Worm (Caenorhabditis elegans) whole organism, early embryonic: ENCODE measurements around the gene got-2.2.

Experiments
- B0310.2 ChIP-seq: sonication (generic microtip); optimal IDR thresholded peaks from 2 replicates; lab custom pipeline; 2016; ENCODE audit warnings: mild to moderate bottlenecking, missing genetic modification characterization, missing compliant biosample characterization
- F13C5.2 ChIP-seq: sonication (generic microtip); optimal IDR thresholded peaks from 2 replicates; lab custom pipeline; 2017; ENCODE audit warnings: mild to moderate bottlenecking, missing genetic modification characterization, inconsistent platforms, missing compliant biosample characterization
- aly-1 ChIP-seq: sonication (generic microtip); optimal IDR thresholded peaks from 2 replicates; lab custom pipeline; 2016; ENCODE audit warnings: missing genetic modification characterization, missing compliant biosample characterization
- ama-1 ChIP-seq: fragments of 150-350 bp; optimal IDR thresholded peaks from 2 replicates; lab custom pipeline; 2014
- ceh-13 ChIP-seq: fragments of 200-800 bp; sonication (Bioruptor generic); optimal IDR thresholded peaks from 2 replicates; lab custom pipeline; 2018; ENCODE audit warnings: mild to moderate bottlenecking, missing genetic modification characterization, missing compliant biosample characterization
- ceh-36 ChIP-seq: sonication (generic microtip); optimal IDR thresholded peaks from 2 replicates; lab custom pipeline; 2016; ENCODE audit warnings: missing genetic modification characterization, inconsistent platforms, missing compliant biosample characterization
- ets-7 ChIP-seq: sonication (generic microtip); optimal IDR thresholded peaks from 2 replicates; lab custom pipeline; 2016; ENCODE audit warnings: missing genotype, missing genetic modification characterization, missing compliant biosample characterization
- flt-1 ChIP-seq: fragments of 200-800 bp; sonication (Bioruptor generic); IDR thresholded peaks from 2 replicates; pipeline ENCODE4 v1.3.6; 2022; ENCODE audit warnings: missing genetic modification characterization, missing compliant biosample characterization
- hmbx-1 ChIP-seq: sonication (generic microtip); optimal IDR thresholded peaks from 2 replicates; lab custom pipeline; 2016; ENCODE audit warnings: mild to moderate bottlenecking, missing genetic modification characterization, missing compliant biosample characterization
- hmg-4 ChIP-seq: fragments of 200-800 bp; sonication (Bioruptor generic); optimal IDR thresholded peaks from 2 replicates; lab custom pipeline; 2018; ENCODE audit warnings: mild to moderate bottlenecking, missing genetic modification characterization, missing compliant biosample characterization
- hnd-1 ChIP-seq: sonication (generic microtip); optimal IDR thresholded peaks from 2 replicates; lab custom pipeline; 2016; ENCODE audit warnings: missing genetic modification characterization, missing compliant biosample characterization
- pes-1 ChIP-seq: fragments of 200-800 bp; sonication (Bioruptor generic); IDR thresholded peaks from 2 replicates; pipeline ENCODE4 v1.3.6; 2022; ENCODE audit warnings: missing genetic modification reagents, missing genetic modification characterization, missing compliant biosample characterization
- scrt-1 ChIP-seq: fragments of 200-800 bp; sonication (Bioruptor generic); IDR thresholded peaks from 2 replicates; pipeline ENCODE4 v1.3.6; 2022; ENCODE audit warnings: missing genetic modification characterization, missing compliant biosample characterization
- sea-1 ChIP-seq: fragments of 200-800 bp; sonication (Bioruptor generic); conservative IDR thresholded peaks from 2 replicates; pipeline ENCODE4 v1.3.6; 2022; ENCODE audit warnings: missing genetic modification characterization, missing compliant biosample characterization
- tbx-11 ChIP-seq: fragments of 200-800 bp; sonication (Bioruptor generic); IDR thresholded peaks from 2 replicates; pipeline ENCODE4 v1.3.6; 2022; ENCODE audit warnings: missing genetic modification characterization, missing compliant biosample characterization
- tbx-37 ChIP-seq: fragments of 200-800 bp; sonication (Bioruptor generic); conservative IDR thresholded peaks from 2 replicates; pipeline ENCODE4 v1.3.6; 2022; ENCODE audit warnings: missing genetic modification reagents, missing genetic modification characterization, missing compliant biosample characterization
- tra-4 ChIP-seq: sonication (generic microtip); optimal IDR thresholded peaks from 2 replicates; lab custom pipeline; 2017; ENCODE audit warnings: missing genetic modification characterization, missing compliant biosample characterization

Gene got-2.2

DNA sequence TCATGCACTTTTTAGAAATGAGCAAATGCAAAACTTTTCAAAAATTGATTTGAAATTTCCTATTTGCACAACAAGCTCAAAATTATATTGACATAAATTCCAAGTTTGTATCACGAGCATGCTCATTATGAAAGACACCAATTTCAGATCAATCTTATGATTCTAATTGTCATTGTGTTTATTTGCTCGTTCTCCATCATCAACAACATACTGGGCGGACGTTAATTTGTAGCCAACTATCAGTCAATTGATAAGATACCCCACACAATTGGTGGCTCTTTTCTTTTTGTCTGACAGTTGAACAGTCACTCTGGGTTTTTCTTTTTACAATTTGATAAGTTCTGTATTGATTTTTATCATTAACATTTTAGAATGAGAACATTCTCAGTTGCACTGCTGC lies 30.9 kb downstream of the got-2.2 start, which contains the start of gene lro-1:
Gene lro-1 (plus strand): TSS at position 372 of the 400 bp plus-strand sequence.
- no peak for TF ChIP-seq F13C5.2
- no peak for TF ChIP-seq flt-1 (GFP tag; lab: Robert Waterston, UW)
- no peak for TF ChIP-seq aly-1 (tag; lab: Kevin White, UChicago)
- TF ChIP-seq ama-1 (lab: Kevin White, UChicago): no peak
- TF ChIP-seq ets-7: no peak
- no peak for TF ChIP-seq hmg-4 (GFP tag; lab: Kevin White, UChicago)
- TF ChIP-seq pes-1: no peak
- no peak for TF ChIP-seq B0310.2 (tag; lab: Kevin White, UChicago)
- TF ChIP-seq scrt-1 (GFP tag; lab: Robert Waterston, UW): no peak

DNA sequence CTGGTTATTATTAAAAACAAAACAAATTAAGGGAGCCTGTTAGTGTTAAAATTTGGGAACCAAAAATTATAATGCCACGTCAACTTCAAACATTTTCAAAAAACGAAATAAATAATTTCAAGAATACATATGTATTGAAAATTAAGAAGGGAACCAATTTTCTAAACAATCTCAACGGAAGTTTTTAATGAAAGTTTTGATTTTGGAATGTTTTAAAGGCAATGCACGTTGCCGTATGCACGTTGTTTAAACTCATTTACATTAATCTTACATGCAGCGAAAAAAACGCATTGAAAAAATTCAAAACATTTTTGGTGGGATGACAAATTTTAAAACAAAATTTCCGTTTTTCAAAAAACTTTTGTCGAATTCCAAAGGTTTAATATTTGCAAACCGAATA lies 33.0 kb downstream of the got-2.2 start:
- no peak for TF ChIP-seq tbx-11 (GFP tag; lab: Robert Waterston, UW)
- TF ChIP-seq hmbx-1 (tag; lab: Kevin White, UChicago): no peak
- TF ChIP-seq ets-7: no peak
- no peak for TF ChIP-seq aly-1 (tag; lab: Kevin White, UChicago)
- no peak for TF ChIP-seq ama-1 (lab: Kevin White, UChicago)
- TF ChIP-seq ceh-36 (tag; lab: Kevin White, UChicago): no peak
- no peak for TF ChIP-seq B0310.2 (tag; lab: Kevin White, UChicago)
- TF ChIP-seq pes-1: no peak
- no peak for TF ChIP-seq tra-4 (tag; lab: Kevin White, UChicago)
- TF ChIP-seq tbx-37 (GFP tag; lab: Robert Waterston, UW): no peak
- no peak for TF ChIP-seq ceh-13
- no peak for TF ChIP-seq sea-1
- TF ChIP-seq F13C5.2: no peak
- no peak for TF ChIP-seq hnd-1
- no peak for TF ChIP-seq hmg-4 (GFP tag; lab: Kevin White, UChicago)
- no peak for TF ChIP-seq flt-1 (GFP tag; lab: Robert Waterston, UW)
- TF ChIP-seq scrt-1 (GFP tag; lab: Robert Waterston, UW): no peak

DNA sequence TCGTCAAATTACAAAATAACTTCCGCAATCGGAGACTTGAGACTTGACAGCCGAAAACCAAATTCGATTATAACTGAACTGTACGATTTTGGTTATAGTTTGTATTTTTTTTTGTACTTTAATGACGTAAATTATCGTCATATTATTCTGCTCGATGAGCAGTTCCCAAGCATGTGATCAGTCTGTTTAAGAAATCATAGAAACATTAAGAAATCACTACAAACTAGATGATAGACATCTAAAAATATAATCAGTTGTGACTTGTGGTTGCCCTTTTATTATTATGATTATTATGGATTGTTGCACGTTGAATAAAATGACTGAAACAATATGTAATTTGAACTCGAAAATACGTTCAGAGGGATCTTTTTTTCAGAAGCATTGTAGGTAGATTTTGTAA lies 33.5 kb downstream of the got-2.2 start:
- TF ChIP-seq tbx-11 (GFP tag; lab: Robert Waterston, UW) (no peak), ceh-36 (tag; lab: Kevin White, UChicago) (no peak), hmbx-1 (tag; lab: Kevin White, UChicago) (no peak), hnd-1 (no peak), pes-1 (no peak), flt-1 (GFP tag; lab: Robert Waterston, UW) (no peak), scrt-1 (GFP tag; lab: Robert Waterston, UW) (no peak), ets-7 (no peak), tra-4 (tag; lab: Kevin White, UChicago) (no peak), hmg-4 (GFP tag; lab: Kevin White, UChicago) (no peak), ama-1 (lab: Kevin White, UChicago) (no peak)

DNA sequence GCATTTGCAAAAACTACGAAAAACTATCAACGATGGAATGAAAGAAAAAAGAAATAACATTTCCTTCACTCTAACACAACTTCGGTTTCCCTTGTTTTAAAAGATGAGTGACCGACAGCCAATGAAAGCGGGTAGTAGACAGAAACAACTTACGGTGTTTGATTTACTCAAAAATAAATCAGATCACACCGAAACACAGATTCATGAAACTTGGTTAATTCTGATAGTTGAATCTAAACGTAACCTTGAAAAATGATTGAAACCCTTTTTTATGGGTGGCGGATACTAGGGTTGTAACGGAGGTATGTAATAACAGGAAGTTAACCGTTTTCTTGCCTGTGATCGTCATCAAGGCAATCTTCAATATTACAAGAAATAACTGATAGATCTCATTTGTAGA lies 34.6 kb downstream of the got-2.2 start:
- TF ChIP-seq hmg-4 (GFP tag; lab: Kevin White, UChicago) (no peak), tbx-11 (GFP tag; lab: Robert Waterston, UW) (no peak)

- TF ChIP-seq sea-1: no peak
- no peak for TF ChIP-seq tra-4 (tag; lab: Kevin White, UChicago)
- TF ChIP-seq flt-1 (GFP tag; lab: Robert Waterston, UW): no peak
- TF ChIP-seq hmbx-1 (tag; lab: Kevin White, UChicago): no peak
- TF ChIP-seq pes-1: no peak
- TF ChIP-seq B0310.2 (tag; lab: Kevin White, UChicago): no peak
- TF ChIP-seq tbx-37 (GFP tag; lab: Robert Waterston, UW): no peak
- no peak for TF ChIP-seq F13C5.2
- no peak for TF ChIP-seq hmg-4 (GFP tag; lab: Kevin White, UChicago)
- no peak for TF ChIP-seq ceh-36 (tag; lab: Kevin White, UChicago)
- TF ChIP-seq tbx-11 (GFP tag; lab: Robert Waterston, UW): no peak
- no peak for TF ChIP-seq aly-1 (tag; lab: Kevin White, UChicago)
- no peak for TF ChIP-seq ceh-13
- no peak for TF ChIP-seq ama-1 (lab: Kevin White, UChicago)
- no peak for TF ChIP-seq scrt-1 (GFP tag; lab: Robert Waterston, UW)
- no peak for TF ChIP-seq ets-7
Observed at ce11 chrX:6276701-6277100, 35.9 kb downstream of the got-2.2 start.

DNA sequence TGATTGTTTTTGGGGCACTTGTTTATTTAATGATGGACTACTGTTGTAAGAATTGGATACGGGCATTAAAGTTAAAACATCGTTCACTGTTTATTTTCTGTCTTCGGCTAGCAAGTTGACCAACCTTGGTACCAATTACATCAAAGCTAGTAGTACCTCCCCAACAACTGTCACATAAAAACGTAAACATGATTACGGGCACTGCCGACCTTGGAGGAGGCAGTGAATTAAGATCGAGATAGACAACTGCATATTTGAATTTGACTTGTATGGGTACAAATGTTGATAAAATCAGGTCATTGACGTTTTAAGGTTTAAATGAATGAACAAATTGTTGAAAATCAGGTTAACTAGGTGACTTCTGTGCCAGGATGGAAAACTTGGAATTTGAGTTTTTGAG lies 36.5 kb downstream of the got-2.2 start:
- TF ChIP-seq ama-1 (lab: Kevin White, UChicago): no peak
- no peak for TF ChIP-seq ceh-36 (tag; lab: Kevin White, UChicago)

ce11 chrX:6278296-6278695 lies 37.5 kb downstream of the got-2.2 start:
- TF ChIP-seq flt-1 (GFP tag; lab: Robert Waterston, UW) (no peak), F13C5.2 (no peak), tbx-37 (GFP tag; lab: Robert Waterston, UW) (no peak)

DNA sequence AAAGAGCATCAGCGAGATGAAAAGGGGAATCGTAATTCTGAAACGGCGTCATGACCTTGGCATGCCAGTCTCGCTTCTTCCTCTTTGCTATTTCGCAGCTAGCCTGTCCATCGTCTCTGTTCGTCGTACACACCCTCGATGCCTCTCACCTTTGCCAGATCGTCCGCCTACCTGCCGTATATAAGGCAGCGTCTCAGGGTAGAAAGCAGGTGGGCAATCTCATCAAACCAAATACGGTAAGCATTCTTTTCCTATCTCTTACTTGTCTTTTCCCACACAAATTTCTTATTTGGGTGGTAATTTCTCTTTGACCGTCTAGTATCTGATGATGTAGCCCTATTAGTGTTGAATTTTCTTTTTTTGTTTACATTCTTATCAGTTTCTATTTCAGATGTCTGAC lies 38.8 kb downstream of the got-2.2 start, which contains the start of gene col-166:
Gene col-166 (plus strand): TSS at position 392 of the 400 bp plus-strand sequence.
- no peak for TF ChIP-seq hmbx-1 (tag; lab: Kevin White, UChicago)
- no peak for TF ChIP-seq aly-1 (tag; lab: Kevin White, UChicago)
- no peak for TF ChIP-seq hmg-4 (GFP tag; lab: Kevin White, UChicago)
- no peak for TF ChIP-seq F13C5.2
- no peak for TF ChIP-seq pes-1
- TF ChIP-seq scrt-1 (GFP tag; lab: Robert Waterston, UW): no peak
- TF ChIP-seq B0310.2 (tag; lab: Kevin White, UChicago): no peak
- TF ChIP-seq tra-4 (tag; lab: Kevin White, UChicago): no peak
